Worm (Caenorhabditis elegans): Measurements from ENCODE around the gene T01C3.3.
"Not testable (repeated sequence)": the region's sequence is repeated elsewhere in the genome, so short reads cannot be mapped to it uniquely, and the experiment has no call there.

DNA sequence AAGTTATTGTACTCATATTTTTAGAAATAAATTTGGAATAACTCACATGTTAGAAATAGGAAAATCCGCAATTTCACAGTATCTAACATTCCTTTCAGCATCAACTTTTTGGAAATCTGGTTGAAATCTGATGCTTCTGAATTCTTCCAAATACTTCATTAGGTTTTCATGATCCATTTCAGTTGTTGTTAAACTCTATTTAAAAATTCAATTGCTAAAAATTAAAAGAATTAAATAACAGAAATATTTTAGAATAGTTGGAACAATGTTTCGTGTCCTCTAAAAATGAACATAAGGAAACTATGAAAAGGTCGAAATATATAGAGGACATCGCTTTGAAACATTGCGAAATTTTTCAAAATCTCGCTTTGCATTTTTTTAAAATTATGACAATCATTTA lies 38.9 kb upstream of the T01C3.3 start, which contains the start of gene cng-1:
- TF ChIP-seq spr-3 (GFP tag; optimal IDR thresholded peaks at IDR 0.05); unc-62 (GFP tag; optimal IDR thresholded peaks at IDR 0.05 in 1 of 2); unc-62 (tag; optimal IDR thresholded peaks at IDR 0.05); pha-4 (GFP tag; IDR thresholded peaks at IDR 0.05); pha-4 (tag; optimal IDR thresholded peaks at IDR 0.05); madf-9 (GFP tag; conservative IDR thresholded peaks at IDR 0.05); mdl-1 (tag; optimal IDR thresholded peaks at IDR 0.05); fos-1 (tag; optimal IDR thresholded peaks at IDR 0.05); vab-7 (GFP tag; IDR thresholded peaks at IDR 0.05); nhr-237 (tag; optimal IDR thresholded peaks at IDR 0.05); aly-2 (tag; optimal IDR thresholded peaks at IDR 0.05); ces-1 (GFP tag; optimal IDR thresholded peaks at IDR 0.05); nhr-76 (tag; optimal IDR thresholded peaks at IDR 0.05): not testable (repeated sequence)
